Worm (Caenorhabditis elegans) whole organism, young adult: Measurements from ENCODE around the gene mltn-3.

Experiments
- B0035.1 ChIP-seq: sonication (generic microtip); optimal IDR thresholded peaks from 2 replicates; lab custom pipeline; 2016; ENCODE audit warnings: missing genetic modification characterization, mild to moderate bottlenecking, missing compliant biosample characterization, missing genotype, missing genetic modification reagents
- C06A6.2 ChIP-seq: fragments of 200-800 bp; sonication (Bioruptor generic); conservative IDR thresholded peaks from 2 replicates; pipeline ENCODE4 v1.3.6; 2022; ENCODE audit warnings: missing genetic modification characterization, missing compliant biosample characterization
- D2030.7 ChIP-seq: fragments of 200-800 bp; sonication (Bioruptor generic); IDR thresholded peaks from 2 replicates; pipeline ENCODE4 v1.3.6; 2022; ENCODE audit warnings: missing genetic modification reagents, missing genetic modification characterization, missing compliant biosample characterization
- F23B12.7 ChIP-seq: sonication (generic microtip); optimal IDR thresholded peaks from 2 replicates; lab custom pipeline; 2017; ENCODE audit warnings: missing genetic modification characterization, mild to moderate bottlenecking, missing compliant biosample characterization, antibody characterized with exemption, moderate library complexity; ENCODE audit not compliant: insufficient read depth
- F33H1.4 ChIP-seq: fragments of 200-800 bp; sonication (Bioruptor generic); IDR thresholded peaks from 2 replicates; pipeline ENCODE4 v1.3.6; 2022; ENCODE audit warnings: missing genetic modification reagents, missing genetic modification characterization, missing compliant biosample characterization
- F37B4.10 ChIP-seq: fragments of 200-800 bp; sonication (Bioruptor generic); IDR thresholded peaks from 2 replicates; pipeline ENCODE4 v1.3.6; 2022; ENCODE audit warnings: missing genetic modification characterization, missing compliant biosample characterization
- K11D2.4 ChIP-seq: fragments of 200-800 bp; sonication (Bioruptor generic); IDR thresholded peaks from 2 replicates; pipeline ENCODE4 v1.3.6; 2022; ENCODE audit warnings: missing genetic modification reagents, missing genetic modification characterization, missing compliant biosample characterization
- K12H6.12 ChIP-seq: fragments of 200-800 bp; sonication (Bioruptor generic); optimal IDR thresholded peaks from 2 replicates; lab custom pipeline; 2018; ENCODE audit warnings: mild to moderate bottlenecking, missing genetic modification characterization, missing compliant biosample characterization
- Y95B8A.8 ChIP-seq: fragments of 200-800 bp; sonication (Bioruptor generic); IDR thresholded peaks from 2 replicates; pipeline ENCODE4 v1.3.6; 2022; ENCODE audit warnings: missing genetic modification reagents, missing genetic modification characterization, missing compliant biosample characterization
- ama-1 ChIP-seq, 3 experiments: fragments of 150-350 bp in 1 of 3; sonication (generic microtip) in 2 of 3; optimal IDR thresholded peaks; 2 replicates each; lab custom pipeline; 2014 to 2018; ENCODE audit warnings: missing biosample characterization in 2 of 3, missing genetic modification characterization in 2 of 3, missing genetic modification reagents in 2 of 3
- aptf-2 ChIP-seq: fragments of 200-800 bp; sonication (Bioruptor generic); conservative IDR thresholded peaks from 2 replicates; pipeline ENCODE4 v1.3.6; 2022; ENCODE audit warnings: missing genetic modification reagents, missing genetic modification characterization, missing compliant biosample characterization
- athp-1 ChIP-seq: sonication (generic microtip); optimal IDR thresholded peaks from 2 replicates; lab custom pipeline; 2017; ENCODE audit warnings: mild to moderate bottlenecking, missing genetic modification characterization, missing compliant biosample characterization
- attf-5 ChIP-seq: fragments of 200-800 bp; sonication (Bioruptor generic); optimal IDR thresholded peaks from 2 replicates; lab custom pipeline; 2018; ENCODE audit warnings: mild to moderate bottlenecking, missing genetic modification characterization, missing compliant biosample characterization
- attf-6 ChIP-seq: fragments of 200-800 bp; sonication (Bioruptor generic); IDR thresholded peaks from 2 replicates; pipeline ENCODE4 v1.3.6; 2022; ENCODE audit warnings: missing genetic modification reagents, missing genetic modification characterization, missing compliant biosample characterization
- ccch-3 ChIP-seq: fragments of 200-800 bp; sonication (Bioruptor generic); optimal IDR thresholded peaks from 2 replicates; lab custom pipeline; 2018; ENCODE audit warnings: mild to moderate bottlenecking, missing genetic modification characterization, missing compliant biosample characterization
- ceh-27 ChIP-seq: fragments of 200-800 bp; sonication (Bioruptor generic); optimal IDR thresholded peaks from 2 replicates; lab custom pipeline; 2018; ENCODE audit warnings: mild to moderate bottlenecking, missing genetic modification characterization, moderate library complexity, missing compliant biosample characterization
- dpl-1 ChIP-seq: fragments of 150-350 bp; optimal IDR thresholded peaks from 2 replicates; lab custom pipeline; 2014; ENCODE audit warnings: missing biosample characterization, missing genetic modification reagents, missing genetic modification characterization
- efl-1 ChIP-seq: fragments of 150-350 bp; optimal IDR thresholded peaks from 2 replicates; lab custom pipeline; 2014; ENCODE audit warnings: missing biosample characterization, missing genetic modification reagents, missing genetic modification characterization
- ekl-4 ChIP-seq: fragments of 200-800 bp; sonication (Bioruptor generic); IDR thresholded peaks from 2 replicates; pipeline ENCODE4 v1.3.6; 2022; ENCODE audit warnings: missing genetic modification reagents, missing genetic modification characterization, missing compliant biosample characterization
- ets-4 ChIP-seq: fragments of 200-800 bp; sonication (Bioruptor generic); optimal IDR thresholded peaks from 2 replicates; lab custom pipeline; 2018; ENCODE audit warnings: mild to moderate bottlenecking, missing genetic modification characterization, missing compliant biosample characterization
- him-1 ChIP-seq: sonication (generic microtip); optimal IDR thresholded peaks from 2 replicates; lab custom pipeline; 2016; ENCODE audit warnings: missing genotype, missing genetic modification reagents, missing genetic modification characterization, missing compliant biosample characterization
- hrde-1 ChIP-seq: sonication (generic microtip); optimal IDR thresholded peaks from 2 replicates; lab custom pipeline; 2016; ENCODE audit warnings: missing genetic modification characterization, mild to moderate bottlenecking, missing compliant biosample characterization, moderate library complexity, missing genotype, missing genetic modification reagents, borderline replicate concordance
- let-526 ChIP-seq: fragments of 200-800 bp; sonication (Bioruptor generic); IDR thresholded peaks from 2 replicates; pipeline ENCODE4 v1.3.6; 2022; ENCODE audit warnings: missing genetic modification reagents, missing genetic modification characterization, missing compliant biosample characterization
- lin-26 ChIP-seq: fragments of 200-800 bp; sonication (Bioruptor generic); IDR thresholded peaks from 2 replicates; pipeline ENCODE4 v1.3.6; 2022; ENCODE audit warnings: missing genetic modification reagents, missing genetic modification characterization, missing compliant biosample characterization
- lin-40 ChIP-seq: sonication (generic microtip); optimal IDR thresholded peaks from 2 replicates; lab custom pipeline; 2016; ENCODE audit warnings: missing genetic modification characterization, mild to moderate bottlenecking, missing compliant biosample characterization, missing genotype, missing genetic modification reagents
- lsl-1 ChIP-seq: fragments of 200-800 bp; sonication (Bioruptor generic); optimal IDR thresholded peaks from 2 replicates; lab custom pipeline; 2018; ENCODE audit warnings: mild to moderate bottlenecking, missing genetic modification characterization, moderate library complexity, missing compliant biosample characterization
- madf-6 ChIP-seq: fragments of 200-800 bp; sonication (Bioruptor generic); IDR thresholded peaks from 2 replicates; pipeline ENCODE4 v1.3.6; 2022; ENCODE audit warnings: missing genetic modification reagents, missing genetic modification characterization, missing compliant biosample characterization
- mel-28 ChIP-seq: sonication (generic microtip); optimal IDR thresholded peaks from 2 replicates; lab custom pipeline; 2016; ENCODE audit warnings: borderline replicate concordance, mild to moderate bottlenecking, missing genetic modification characterization, missing compliant biosample characterization
- nfya-1 ChIP-seq: sonication (generic microtip); optimal IDR thresholded peaks from 2 replicates; lab custom pipeline; 2017; ENCODE audit warnings: antibody characterized with exemption, missing compliant biosample characterization, missing genetic modification characterization, borderline replicate concordance; ENCODE audit not compliant: insufficient read depth
- nhr-120 ChIP-seq: fragments of 200-800 bp; sonication (Bioruptor generic); IDR thresholded peaks from 2 replicates; pipeline ENCODE4 v1.3.6; 2022; ENCODE audit warnings: missing genetic modification characterization, missing compliant biosample characterization
- nhr-179 ChIP-seq: sonication (generic microtip); optimal IDR thresholded peaks from 2 replicates; lab custom pipeline; 2016; ENCODE audit warnings: mild to moderate bottlenecking, missing genetic modification characterization, missing compliant biosample characterization
- nhr-80 ChIP-seq: sonication (generic microtip); optimal IDR thresholded peaks from 2 replicates; lab custom pipeline; 2016; ENCODE audit warnings: missing genetic modification characterization, missing compliant biosample characterization
- pha-4 ChIP-seq: fragments of 150-350 bp; sonication (generic microtip); optimal IDR thresholded peaks from 2 replicates; lab custom pipeline; 2014; ENCODE audit warnings: missing biosample characterization, missing genetic modification reagents, missing genetic modification characterization
- rec-8 ChIP-seq, 2 experiments: sonication (generic microtip); optimal IDR thresholded peaks; 2 replicates each; lab custom pipeline; 2016; ENCODE audit warnings: mild to moderate bottlenecking in 2 of 2, missing genetic modification characterization in 2 of 2, missing genetic modification reagents in 2 of 2, missing genotype in 2 of 2, missing biosample characterization in 1 of 2, missing compliant biosample characterization in 1 of 2, moderate library complexity in 1 of 2
- repo-1 ChIP-seq: sonication (generic microtip); optimal IDR thresholded peaks from 2 replicates; lab custom pipeline; 2017; ENCODE audit warnings: mild to moderate bottlenecking, missing genetic modification characterization, missing compliant biosample characterization
- rpc-1 ChIP-seq, 2 experiments: fragments of 150-350 bp in 1 of 2; sonication (generic microtip) in 1 of 2; optimal IDR thresholded peaks; 2 replicates each; lab custom pipeline; 2014 to 2018; ENCODE audit warnings: missing biosample characterization in 1 of 2, missing genetic modification characterization in 1 of 2, missing genetic modification reagents in 1 of 2, missing genotype in 1 of 2
- sdz-38 ChIP-seq: sonication (generic microtip); optimal IDR thresholded peaks from 2 replicates; lab custom pipeline; 2016; ENCODE audit warnings: missing genotype, missing genetic modification characterization, missing compliant biosample characterization
- tbp1 ChIP-seq: fragments of 200-800 bp; sonication (Bioruptor generic); optimal IDR thresholded peaks from 2 replicates; lab custom pipeline; 2018; ENCODE audit warnings: mild to moderate bottlenecking, missing genetic modification characterization, missing compliant biosample characterization
- tbx-9 ChIP-seq: sonication (generic microtip); optimal IDR thresholded peaks from 2 replicates; lab custom pipeline; 2016; ENCODE audit warnings: borderline replicate concordance, missing genetic modification characterization, inconsistent platforms, missing compliant biosample characterization
- tlf-1 ChIP-seq: fragments of 200-800 bp; sonication (Bioruptor generic); optimal IDR thresholded peaks from 2 replicates; lab custom pipeline; 2018; ENCODE audit warnings: mild to moderate bottlenecking, missing genetic modification characterization, missing compliant biosample characterization
- ztf-18 ChIP-seq: sonication (generic microtip); optimal IDR thresholded peaks from 2 replicates; lab custom pipeline; 2016; ENCODE audit warnings: missing genotype, mild to moderate bottlenecking, missing genetic modification characterization, missing compliant biosample characterization
- ztf-22 ChIP-seq: fragments of 200-800 bp; sonication (Bioruptor generic); optimal IDR thresholded peaks from 2 replicates; lab custom pipeline; 2018; ENCODE audit warnings: mild to moderate bottlenecking, missing genetic modification characterization, moderate library complexity, missing compliant biosample characterization
- ztf-25 ChIP-seq: fragments of 200-800 bp; sonication (Bioruptor generic); IDR thresholded peaks from 2 replicates; pipeline ENCODE4 v1.3.6; 2022; ENCODE audit warnings: missing genetic modification reagents, missing genetic modification characterization, missing compliant biosample characterization
- ztf-3 ChIP-seq: fragments of 200-800 bp; sonication (Bioruptor generic); optimal IDR thresholded peaks from 2 replicates; lab custom pipeline; 2018; ENCODE audit warnings: mild to moderate bottlenecking, missing genetic modification characterization, missing compliant biosample characterization
- ztf-6 ChIP-seq: fragments of 200-800 bp; sonication (Bioruptor generic); IDR thresholded peaks from 2 replicates; pipeline ENCODE4 v1.3.6; 2022; ENCODE audit warnings: missing genetic modification reagents, missing genetic modification characterization, missing compliant biosample characterization

The mltn-3 gene

ce11 chrII:13916040-13916439 is at the start of gene mltn-3:
Gene mltn-3, plus strand, starts transcription at chrII:13916340.
- TF ChIP-seq nhr-120 (GFP tag; lab: Robert Waterston, UW) (no peak), ets-4 (GFP tag; lab: Kevin White, UChicago) (no peak), B0035.1 (tag; lab: Kevin White, UChicago) (no peak), athp-1 (tag; lab: Kevin White, UChicago) (no peak), ztf-6 (GFP tag; lab: Robert Waterston, UW) (no peak), sdz-38 (tag; lab: Kevin White, UChicago) (no peak), K11D2.4 (no peak), K12H6.12 (no peak), him-1 (no peak), F23B12.7 (tag; lab: Kevin White, UChicago) (no peak), F33H1.4 (no peak), C06A6.2 (no peak)

- TF ChIP-seq aptf-2 (GFP tag; lab: Robert Waterston, UW) (0 out of 2 replicates have a peak, but pooled peaks have one; percentile 23), ztf-25 (no peak), ceh-27 (GFP tag; lab: Kevin White, UChicago) (peak; percentile 26), dpl-1 (GFP tag; lab: Kevin White, UChicago) (peak; percentile 73), repo-1 (tag; lab: Kevin White, UChicago) (peak; percentile 21), rpc-1 (optimal IDR thresholded peaks at IDR 0.05; lab: Kevin White, UChicago) (peak; percentile 13), rpc-1 (tag; optimal IDR thresholded peaks at IDR 0.05; lab: Kevin White, UChicago) (no peak), lin-40 (peak; percentile 77), attf-5 (GFP tag; lab: Kevin White, UChicago) (peak; percentile 63), D2030.7 (peak; percentile 93), tbp1 (GFP tag; lab: Kevin White, UChicago) (peak; percentile 67), attf-6 (GFP tag; lab: Robert Waterston, UW) (peak; percentile 82), K11D2.4 (peak; percentile 81), ztf-22 (GFP tag; lab: Kevin White, UChicago) (no peak), madf-6 (GFP tag; lab: Robert Waterston, UW) (peak; percentile 97), tlf-1 (peak; percentile 83), tbx-9 (tag; lab: Kevin White, UChicago) (no peak), pha-4 (peak; percentile 75), Y95B8A.8 (peak; percentile 87; the same call in 1 of the 2 replicates), nhr-80 (tag; lab: Kevin White, UChicago) (peak; percentile 7), F37B4.10 (GFP tag; lab: Robert Waterston, UW) (no peak), lin-26 (GFP tag; lab: Robert Waterston, UW) (no peak), rec-8 (tag; optimal IDR thresholded peaks at IDR 0.05; lab: Kevin White, UChicago) (no peak), lsl-1 (GFP tag; lab: Kevin White, UChicago) (peak; percentile 99), let-526 (GFP tag; lab: Robert Waterston, UW) (no peak), nhr-179 (tag; lab: Kevin White, UChicago) (no peak), ets-4 (GFP tag; lab: Kevin White, UChicago) (no peak), ztf-18 (tag; lab: Kevin White, UChicago) (peak; percentile 19), mel-28 (tag; lab: Kevin White, UChicago) (no peak), ztf-3 (no peak), ccch-3 (GFP tag; lab: Kevin White, UChicago) (no peak), efl-1 (GFP tag; lab: Kevin White, UChicago) (peak; percentile 84), ekl-4 (peak; percentile 88), nfya-1 (tag; lab: Kevin White, UChicago) (no peak), hrde-1 (no peak), him-1 (peak; percentile 6), ama-1 (optimal IDR thresholded peaks at IDR 0.05; lab: Kevin White, UChicago) (no peak), ama-1 (GFP tag; optimal IDR thresholded peaks at IDR 0.05; lab: Kevin White, UChicago) (no peak)
These were observed 43.8 kb upstream of the mltn-3 start, which contains the start of the genes cup-14 and ndub-8 for ce11 chrII:13872191-13872889. Gene cup-14, minus strand, starts transcription at chrII:13872241. Gene ndub-8, plus strand, starts transcription at chrII:13872869.
